Worm (Caenorhabditis elegans) whole organism, L3 larva: Measurements from ENCODE around the gene Y46D2A.1.

Source experiments
- R02D3.7 ChIP-seq: fragments of 150-350 bp; optimal IDR thresholded peaks from 2 replicates; lab custom pipeline; 2014; ENCODE audit warnings: missing biosample characterization, missing genetic modification characterization
- aly-2 ChIP-seq: fragments of 150-350 bp; optimal IDR thresholded peaks from 2 replicates; lab custom pipeline; 2014; ENCODE audit warnings: missing biosample characterization, missing genetic modification characterization
- ama-1 ChIP-seq: fragments of 150-350 bp; optimal IDR thresholded peaks from 2 replicates; lab custom pipeline; 2018
- ceh-16 ChIP-seq: sonication (generic microtip); optimal IDR thresholded peaks from 2 replicates; lab custom pipeline; 2017; ENCODE audit warnings: missing biosample characterization, missing genetic modification characterization
- egl-27 ChIP-seq: sonication (generic microtip); optimal IDR thresholded peaks from 4 replicates; lab custom pipeline; 2017; ENCODE audit warnings: missing biosample characterization, missing genetic modification reagents, missing genetic modification characterization
- elt-3 ChIP-seq, 3 experiments: fragments of 150-350 bp in 1 of 3; sonication (generic microtip) in 2 of 3; optimal IDR thresholded peaks; 2 replicates in 2 of 3; 4 replicates in 1 of 3; lab custom pipeline; 2014 to 2017; ENCODE audit warnings: missing biosample characterization in 3 of 3, missing genetic modification characterization in 3 of 3
- hmg-11 ChIP-seq: sonication (generic microtip); optimal IDR thresholded peaks from 2 replicates; lab custom pipeline; 2016; ENCODE audit warnings: missing genetic modification characterization, missing compliant biosample characterization
- mdl-1 ChIP-seq: fragments of 150-350 bp; optimal IDR thresholded peaks from 2 replicates; lab custom pipeline; 2014; ENCODE audit warnings: missing biosample characterization, missing genetic modification characterization
- nhr-25 ChIP-seq: sonication (generic microtip); optimal IDR thresholded peaks from 2 replicates; lab custom pipeline; 2017; ENCODE audit warnings: missing biosample characterization, missing genetic modification characterization
- nhr-28 ChIP-seq: fragments of 150-350 bp; optimal IDR thresholded peaks from 2 replicates; lab custom pipeline; 2014; ENCODE audit warnings: missing biosample characterization, missing genetic modification characterization
- nhr-67 ChIP-seq: fragments of 150-350 bp; optimal IDR thresholded peaks from 2 replicates; lab custom pipeline; 2014; ENCODE audit warnings: missing biosample characterization, missing genetic modification characterization
- nhr-77 ChIP-seq: fragments of 150-350 bp; optimal IDR thresholded peaks from 2 replicates; lab custom pipeline; 2014; ENCODE audit warnings: missing biosample characterization, missing genetic modification characterization
- unc-39 ChIP-seq: sonication (generic microtip); optimal IDR thresholded peaks from 4 replicates; lab custom pipeline; 2017; ENCODE audit warnings: missing biosample characterization, missing genetic modification characterization
- ztf-4 ChIP-seq: fragments of 150-350 bp; optimal IDR thresholded peaks from 2 replicates; lab custom pipeline; 2014; ENCODE audit warnings: missing biosample characterization, missing genetic modification characterization

Y46D2A.1 gene

ce11 chrII:3374779-3375178 is 52.4 kb downstream of the Y46D2A.1 start, which contains the start of gene bath-10:
TSS of gene bath-10 (plus strand) at chrII:3375079.
- no peak for TF ChIP-seq nhr-67
- TF ChIP-seq nhr-28 (tag; lab: Kevin White, UChicago) = no peak
- TF ChIP-seq elt-3 (tag; optimal IDR thresholded peaks at IDR 0.05; lab: Kevin White, UChicago) = no peak
- no peak for TF ChIP-seq unc-39 (tag; lab: Kevin White, UChicago)
- TF ChIP-seq nhr-77 (tag; lab: Kevin White, UChicago) = no peak
- TF ChIP-seq R02D3.7 (tag; lab: Kevin White, UChicago) = no peak
- TF ChIP-seq mdl-1 (tag; lab: Kevin White, UChicago) = no peak
- TF ChIP-seq hmg-11 = no peak
- TF ChIP-seq nhr-25 = no peak
- TF ChIP-seq ztf-4 (tag; lab: Kevin White, UChicago) = no peak

ce11 chrII:3375302-3375701 is 52.9 kb downstream of the Y46D2A.1 start:
- TF ChIP-seq egl-27 = no peak
- no peak for TF ChIP-seq aly-2
- no peak for TF ChIP-seq ceh-16 (tag; lab: Kevin White, UChicago)
- no peak for TF ChIP-seq nhr-67
- no peak for TF ChIP-seq ama-1 (lab: Kevin White, UChicago)
